Fruit fly (Drosophila melanogaster) whole organism, pupa: ENCODE measurements around the gene CG14314.

ENCODE experiments used
- CG14655 ChIP-seq: fragments of 200-800 bp; sonication (Bioruptor generic); optimal IDR thresholded peaks from 3 replicates; lab custom pipeline; 2017; ENCODE audit warnings: mild to moderate bottlenecking, missing biosample characterization, missing genetic modification reagents, missing genetic modification characterization
- CG15710 ChIP-seq: fragments of 200-800 bp; sonication (Bioruptor generic); optimal IDR thresholded peaks from 2 replicates; lab custom pipeline; 2018; ENCODE audit warnings: missing biosample characterization, mild to moderate bottlenecking, missing genetic modification characterization, moderate library complexity
- CG17806 ChIP-seq: fragments of 200-800 bp; sonication (Bioruptor generic); optimal IDR thresholded peaks from 2 replicates; lab custom pipeline; 2018; ENCODE audit warnings: missing biosample characterization, mild to moderate bottlenecking, missing genetic modification characterization, moderate library complexity
- CG4496 ChIP-seq: fragments of 200-800 bp; sonication (Bioruptor generic); IDR thresholded peaks from 3 replicates; pipeline ENCODE4 v1.3.6; 2022; ENCODE audit warnings: missing biosample characterization, missing genetic modification characterization
- D1 ChIP-seq: fragments of 200-800 bp; sonication (Bioruptor generic); optimal IDR thresholded peaks from 2 replicates; lab custom pipeline; 2018; ENCODE audit warnings: missing biosample characterization, mild to moderate bottlenecking, missing genetic modification characterization, moderate library complexity
- gl ChIP-seq: fragments of 200-800 bp; sonication (Bioruptor generic); optimal IDR thresholded peaks from 2 replicates; lab custom pipeline; 2018; ENCODE audit warnings: missing biosample characterization, mild to moderate bottlenecking, missing genetic modification characterization

DNA sequence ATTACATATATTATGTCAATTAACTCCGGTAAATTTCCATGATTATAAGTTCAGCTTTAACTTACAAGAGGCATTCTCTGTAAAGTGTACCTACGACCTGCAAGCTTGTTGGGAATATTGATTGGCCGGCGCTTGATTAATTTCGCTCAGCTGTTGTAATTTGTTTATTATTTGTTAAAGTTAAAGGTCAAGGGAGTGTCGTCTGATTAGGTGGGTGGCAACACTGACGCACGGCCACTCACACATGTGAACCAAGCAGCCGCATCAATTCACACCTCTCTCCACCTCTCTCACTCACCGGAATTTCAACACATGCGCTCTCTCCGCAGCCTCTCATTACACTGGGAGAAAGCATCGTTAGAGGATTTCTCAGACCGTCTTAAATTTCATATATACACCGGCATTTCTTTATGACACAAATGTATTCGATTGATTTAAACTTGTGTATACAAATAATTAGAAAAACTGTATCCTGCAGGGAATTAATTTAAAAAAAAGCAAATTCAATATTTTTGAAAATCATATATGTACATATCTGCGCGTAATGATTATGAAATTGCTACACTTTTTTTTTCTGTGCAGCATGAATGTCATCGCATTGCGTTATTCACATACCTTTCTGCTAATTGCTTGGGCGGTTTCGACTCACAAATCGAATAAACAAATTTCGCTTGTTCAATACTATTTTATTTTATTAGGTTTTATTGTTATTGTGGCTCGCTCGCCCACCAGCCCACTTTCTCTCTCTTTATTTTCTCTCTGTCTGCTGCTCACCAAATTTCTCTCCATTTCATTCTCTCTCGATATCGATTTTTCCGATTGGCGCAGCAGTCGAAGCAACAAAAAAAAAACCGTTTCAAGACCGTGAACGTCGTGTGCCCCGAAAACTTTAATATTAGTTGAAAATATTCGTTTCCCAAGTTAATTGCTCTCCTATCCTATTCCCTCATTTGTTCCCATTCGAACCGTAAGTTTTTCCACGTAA, 43.7 kb upstream of the CG14314 start:
- TF ChIP-seq CG4496 (GFP tag; lab: Robert Waterston, UW): peak; percentile 79
- peak; percentile 65 for TF ChIP-seq CG15710
- no peak for TF ChIP-seq CG14655 (GFP tag; lab: Kevin White, UChicago)
- TF ChIP-seq gl (tag; lab: Kevin White, UChicago): no peak
- TF ChIP-seq D1 (tag; lab: Kevin White, UChicago): no peak
- TF ChIP-seq CG17806 (tag; lab: Kevin White, UChicago): peak; percentile 63
